Fruit fly (Drosophila melanogaster): ENCODE measurements around the gene CG11251.

DNA sequence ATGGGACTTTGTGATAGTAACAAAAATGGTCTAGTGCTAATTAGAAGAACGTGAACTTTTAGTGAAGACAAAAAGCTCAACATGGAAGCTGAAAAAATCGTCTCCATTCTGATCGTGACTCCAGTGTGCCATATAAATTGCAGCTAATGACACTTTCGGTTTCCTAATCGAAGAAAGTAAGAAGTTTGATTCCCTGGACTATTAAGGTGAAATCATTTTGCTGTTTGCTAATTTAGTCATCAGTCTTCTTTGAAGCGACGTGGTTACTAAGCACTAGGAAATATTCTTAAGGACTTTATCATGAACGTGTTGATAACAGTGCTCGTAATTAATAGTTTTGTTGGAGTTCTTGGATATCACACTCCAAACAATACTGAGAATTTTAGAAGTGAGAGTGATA lies 27.0 kb downstream of the CG11251 start, which contains the start of gene CG34429:
- TF ChIP-seq CG8159 (tag; optimal IDR thresholded peaks at IDR 0.05), result no peak
- no peak for TF ChIP-seq CG34367 (tag; optimal IDR thresholded peaks at IDR 0.05)
- no peak for TF ChIP-seq Snoo (tag; optimal IDR thresholded peaks at IDR 0.05)
- TF ChIP-seq EcR (GFP tag; optimal IDR thresholded peaks at IDR 0.05), result no peak
- no peak for TF ChIP-seq CG9948 (tag; optimal IDR thresholded peaks at IDR 0.05)
- no peak for TF ChIP-seq CG4496 (GFP tag; IDR thresholded peaks at IDR 0.05)
- TF ChIP-seq CG12605 (GFP tag; IDR thresholded peaks at IDR 0.05), result no peak
- no peak for TF ChIP-seq gl (tag; optimal IDR thresholded peaks at IDR 0.05)
- no peak for TF ChIP-seq CG10348 (GFP tag; IDR thresholded peaks at IDR 0.05)
- no peak for TF ChIP-seq CG13204 (GFP tag; optimal IDR thresholded peaks at IDR 0.05)
- no peak for TF ChIP-seq CG17806 (tag; optimal IDR thresholded peaks at IDR 0.05)
- no peak for TF ChIP-seq CG8301 (tag; optimal IDR thresholded peaks at IDR 0.05)
- TF ChIP-seq CG14655 (GFP tag; optimal IDR thresholded peaks at IDR 0.05), result no peak

All from whole organism, pupa.